Worm (Caenorhabditis elegans) whole organism, midembryonic: ENCODE measurements around the gene eor-2.

ENCODE experiments used
- flt-1 ChIP-seq: fragments of 200-800 bp; sonication (Bioruptor generic); IDR thresholded peaks from 2 replicates; pipeline ENCODE4 v1.3.6; 2022; ENCODE audit warnings: missing genetic modification characterization, missing compliant biosample characterization
- ztf-23 ChIP-seq: fragments of 200-800 bp; sonication (Bioruptor generic); IDR thresholded peaks from 2 replicates; pipeline ENCODE4 v1.3.6; 2022; ENCODE audit warnings: missing genetic modification reagents, missing genetic modification characterization, missing compliant biosample characterization

DNA sequence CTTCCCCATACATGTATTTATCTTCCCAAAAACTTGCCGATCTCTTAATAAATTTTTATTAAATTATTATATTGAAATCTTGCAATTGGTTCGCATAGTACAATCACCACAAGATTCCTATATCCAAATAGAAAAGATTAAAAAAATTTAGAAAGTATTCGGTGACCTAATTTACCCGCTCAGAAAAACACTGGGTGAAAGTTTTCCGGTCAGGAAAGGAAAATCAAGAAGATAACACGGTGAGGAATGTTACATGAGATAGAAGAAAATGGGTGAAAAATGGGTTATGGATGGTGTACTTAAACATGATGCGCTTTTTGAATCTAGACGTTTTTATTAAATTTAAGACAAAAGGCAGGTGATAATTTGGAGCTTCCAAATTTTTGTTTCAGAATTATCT is 22.0 kb upstream of the eor-2 start:
- TF ChIP-seq flt-1 (GFP tag; lab: Robert Waterston, UW) (no peak), ztf-23 (GFP tag; lab: Robert Waterston, UW) (no peak)
